Worm (Caenorhabditis elegans): ENCODE data around the gene M02F4.2.

- no peak for TF ChIP-seq unc-62 (GFP tag; optimal IDR thresholded peaks at IDR 0.05)
- TF ChIP-seq ceh-83 (GFP tag; optimal IDR thresholded peaks at IDR 0.05), result no peak
- no peak for TF ChIP-seq pha-4 (tag; optimal IDR thresholded peaks at IDR 0.05)
- no peak for TF ChIP-seq ceh-43 (GFP tag; optimal IDR thresholded peaks at IDR 0.05)
- peak; percentile 78 for TF ChIP-seq hlh-1 (tag; optimal IDR thresholded peaks at IDR 0.05)
- TF ChIP-seq ceh-39 (tag; optimal IDR thresholded peaks at IDR 0.05), result no peak
- TF ChIP-seq elt-3 (tag; optimal IDR thresholded peaks at IDR 0.05), result no peak
- TF ChIP-seq blmp-1 (tag; optimal IDR thresholded peaks at IDR 0.05), result no peak
- no peak for TF ChIP-seq ztf-11 (tag; optimal IDR thresholded peaks at IDR 0.05)
- TF ChIP-seq nhr-28 (tag; optimal IDR thresholded peaks at IDR 0.05), result no peak
- no peak for TF ChIP-seq nhr-237 (tag; optimal IDR thresholded peaks at IDR 0.05)
- no peak for TF ChIP-seq nhr-2 (tag; optimal IDR thresholded peaks at IDR 0.05)
- TF ChIP-seq tbx-8 (GFP tag; optimal IDR thresholded peaks at IDR 0.05), result no peak
- TF ChIP-seq mep-1 (tag; optimal IDR thresholded peaks at IDR 0.05), result no peak
Observed at ce11 chrX:3023552-3024183, 10.4 kb downstream of the M02F4.2 start.

Measured in whole organism, mixed stage, embryonic.